Worm (Caenorhabditis elegans) whole organism, mixed stage, embryonic: ENCODE results near the gene eral-1.

Experiments used
- bed-3 ChIP-seq: fragments of 200-800 bp; sonication (Bioruptor generic); optimal IDR thresholded peaks from 3 replicates; lab custom pipeline; 2018; ENCODE audit warnings: mild to moderate bottlenecking, missing genetic modification characterization, moderate library complexity, missing compliant biosample characterization
- cnd-1 ChIP-seq: fragments of 200-800 bp; sonication (Bioruptor generic); optimal IDR thresholded peaks from 2 replicates; lab custom pipeline; 2018; ENCODE audit warnings: mild to moderate bottlenecking, missing genetic modification characterization, missing compliant biosample characterization
- nhr-237 ChIP-seq: fragments of 150-350 bp; optimal IDR thresholded peaks from 2 replicates; lab custom pipeline; 2014; ENCODE audit warnings: missing biosample characterization, missing genetic modification characterization
- pha-4 ChIP-seq: fragments of 150-350 bp; optimal IDR thresholded peaks from 2 replicates; lab custom pipeline; 2018; ENCODE audit warnings: missing biosample characterization, missing genetic modification reagents, missing genetic modification characterization
- snpc-4 ChIP-seq: fragments of 150-350 bp; optimal IDR thresholded peaks from 2 replicates; lab custom pipeline; 2014; ENCODE audit warnings: missing biosample characterization, missing genetic modification characterization
- unc-120 ChIP-seq: sonication (generic microtip); optimal IDR thresholded peaks from 2 replicates; lab custom pipeline; 2017; ENCODE audit warnings: missing genetic modification characterization, missing compliant biosample characterization; ENCODE audit not compliant: poor library complexity, severe bottlenecking
- unc-39 ChIP-seq: fragments of 150-350 bp; optimal IDR thresholded peaks from 2 replicates; lab custom pipeline; 2014; ENCODE audit warnings: missing biosample characterization, missing genetic modification characterization
- unc-62 ChIP-seq: fragments of 150-350 bp; optimal IDR thresholded peaks from 2 replicates; lab custom pipeline; 2014; ENCODE audit warnings: missing biosample characterization, missing genetic modification reagents, missing genetic modification characterization

- TF ChIP-seq nhr-237 (tag; lab: Kevin White, UChicago) (no peak), unc-39 (tag; lab: Kevin White, UChicago) (no peak), cnd-1 (tag; lab: Kevin White, UChicago) (no peak), pha-4 (tag; lab: Kevin White, UChicago) (no peak), unc-120 (tag; lab: Kevin White, UChicago) (no peak), snpc-4 (tag; lab: Kevin White, UChicago) (no peak), unc-62 (GFP tag; lab: Kevin White, UChicago) (no peak), bed-3 (GFP tag; lab: Kevin White, UChicago) (no peak)
Observed at ce11 chrII:9573412-9573811, 16.2 kb downstream of the eral-1 start.
